Worm (Caenorhabditis elegans): ENCODE results near the gene T07D4.5.

Gene T07D4.5

ce11 chrII:8931405-8932149 is 47.4 kb upstream of the T07D4.5 start:
- TF ChIP-seq ceh-82 (tag; optimal IDR thresholded peaks at IDR 0.05) = no peak
- TF ChIP-seq nhr-43 (tag; optimal IDR thresholded peaks at IDR 0.05; ENCODE audit: poor library complexity, severe bottlenecking) = no peak
- no peak for TF ChIP-seq jun-1 (tag; optimal IDR thresholded peaks at IDR 0.05)
- peak; percentile 42 for TF ChIP-seq hmg-11 (tag; optimal IDR thresholded peaks at IDR 0.05)
- TF ChIP-seq ceh-9 (tag; optimal IDR thresholded peaks at IDR 0.05) = no peak
- TF ChIP-seq nhr-28 (tag; optimal IDR thresholded peaks at IDR 0.05) = no peak
- peak; percentile 41 for TF ChIP-seq egl-5 (tag; optimal IDR thresholded peaks at IDR 0.05)
- TF ChIP-seq R02D3.7 (tag; optimal IDR thresholded peaks at IDR 0.05) = no peak
- TF ChIP-seq ceh-28 (tag; optimal IDR thresholded peaks at IDR 0.05) = no peak
- no peak for TF ChIP-seq lsy-12 (tag; optimal IDR thresholded peaks at IDR 0.05)
- TF ChIP-seq lin-39 (tag; optimal IDR thresholded peaks at IDR 0.05) = no peak
- TF ChIP-seq nhr-12 (tag; optimal IDR thresholded peaks at IDR 0.05) = no peak
- peak; percentile 46 for TF ChIP-seq ama-1 (optimal IDR thresholded peaks at IDR 0.05)
- TF ChIP-seq lin-15B (tag; optimal IDR thresholded peaks at IDR 0.05) = peak; percentile 13
- no peak for TF ChIP-seq snpc-4 (tag; optimal IDR thresholded peaks at IDR 0.05)
- peak; percentile 28 for TF ChIP-seq nhr-25 (tag; optimal IDR thresholded peaks at IDR 0.05)
- no peak for TF ChIP-seq elt-1 (tag; optimal IDR thresholded peaks at IDR 0.05)
- peak; percentile 60 for TF ChIP-seq pha-4 (tag; optimal IDR thresholded peaks at IDR 0.05)
- no peak for TF ChIP-seq unc-62 (GFP tag; optimal IDR thresholded peaks at IDR 0.05)
- TF ChIP-seq nhr-67 (tag; optimal IDR thresholded peaks at IDR 0.05) = no peak
- no peak for TF ChIP-seq egl-27 (tag; optimal IDR thresholded peaks at IDR 0.05)
- TF ChIP-seq skn-1 (tag; optimal IDR thresholded peaks at IDR 0.05) = no peak
- no peak for TF ChIP-seq ZK546.5 (tag; optimal IDR thresholded peaks at IDR 0.05)
- TF ChIP-seq nhr-77 (tag; optimal IDR thresholded peaks at IDR 0.05) = no peak
- TF ChIP-seq unc-39 (tag; optimal IDR thresholded peaks at IDR 0.05) = no peak
- peak; percentile 27 for TF ChIP-seq elt-2 (tag; optimal IDR thresholded peaks at IDR 0.05)
- TF ChIP-seq nhr-76 (tag; optimal IDR thresholded peaks at IDR 0.05) = no peak
- TF ChIP-seq tbx-2 (tag; optimal IDR thresholded peaks at IDR 0.05) = no peak
- TF ChIP-seq pqm-1 (tag; optimal IDR thresholded peaks at IDR 0.05) = no peak
- no peak for TF ChIP-seq elt-3 (tag; optimal IDR thresholded peaks at IDR 0.05)
- TF ChIP-seq aly-2 (tag; optimal IDR thresholded peaks at IDR 0.05) = no peak
- TF ChIP-seq fos-1 (tag; optimal IDR thresholded peaks at IDR 0.05) = no peak
- peak; percentile 48 for TF ChIP-seq nfya-1 (tag; optimal IDR thresholded peaks at IDR 0.05; ENCODE audit: insufficient read depth)
- TF ChIP-seq fkh-2 (tag; optimal IDR thresholded peaks at IDR 0.05) = no peak

- TF ChIP-seq ceh-28 (tag; optimal IDR thresholded peaks at IDR 0.05) (no peak), jun-1 (tag; optimal IDR thresholded peaks at IDR 0.05) (no peak), mml-1 (tag; optimal IDR thresholded peaks at IDR 0.05) (no peak), ama-1 (optimal IDR thresholded peaks at IDR 0.05) (no peak), egl-27 (tag; optimal IDR thresholded peaks at IDR 0.05) (no peak), nhr-12 (tag; optimal IDR thresholded peaks at IDR 0.05) (no peak), nhr-11 (tag; optimal IDR thresholded peaks at IDR 0.05) (no peak), elt-2 (tag; optimal IDR thresholded peaks at IDR 0.05) (no peak), nhr-237 (tag; optimal IDR thresholded peaks at IDR 0.05) (no peak), pqm-1 (tag; optimal IDR thresholded peaks at IDR 0.05) (no peak), nhr-23 (tag; optimal IDR thresholded peaks at IDR 0.05) (no peak), R02D3.7 (tag; optimal IDR thresholded peaks at IDR 0.05) (no peak), hmg-11 (tag; optimal IDR thresholded peaks at IDR 0.05) (no peak), nhr-67 (tag; optimal IDR thresholded peaks at IDR 0.05) (no peak), nhr-77 (tag; optimal IDR thresholded peaks at IDR 0.05) (no peak), skn-1 (tag; optimal IDR thresholded peaks at IDR 0.05) (no peak)
Observed at ce11 chrII:8930763-8931162, 46.6 kb upstream of the T07D4.5 start, which contains the start of gene enol-1. TSS of gene enol-1 (plus strand) at chrII:8930997.

- TF ChIP-seq snpc-4 (tag; optimal IDR thresholded peaks at IDR 0.05) (no peak), nhr-12 (tag; optimal IDR thresholded peaks at IDR 0.05) (no peak), ama-1 (optimal IDR thresholded peaks at IDR 0.05) (peak; percentile 81), nhr-67 (tag; optimal IDR thresholded peaks at IDR 0.05) (no peak), zag-1 (tag; optimal IDR thresholded peaks at IDR 0.05) (no peak), nfya-1 (tag; optimal IDR thresholded peaks at IDR 0.05; ENCODE audit: insufficient read depth) (no peak), unc-62 (GFP tag; optimal IDR thresholded peaks at IDR 0.05) (no peak)
Observed at ce11 chrII:8929771-8930170, 45.6 kb upstream of the T07D4.5 start, which contains the start of gene mrpl-50. TSS of gene mrpl-50 (plus strand) at chrII:8929841.

Data from whole organism, L3 larva.